Fruit fly (Drosophila melanogaster) whole organism, embryonic: ENCODE results near the gene jet.

ENCODE experiments used
- CG10959 ChIP-seq: fragments of 200-800 bp; sonication (Bioruptor generic); IDR thresholded peaks from 2 replicates; pipeline ENCODE4 v1.3.6; 2022; ENCODE audit warnings: missing biosample characterization, missing genetic modification characterization
- CG11504 ChIP-seq: fragments of 200-800 bp; sonication (Bioruptor generic); optimal IDR thresholded peaks from 3 replicates; lab custom pipeline; 2019; ENCODE audit warnings: missing biosample characterization, mild to moderate bottlenecking, missing genetic modification characterization, moderate library complexity
- CG12219 ChIP-seq: fragments of 200-800 bp; sonication (Bioruptor generic); optimal IDR thresholded peaks from 3 replicates; lab custom pipeline; 2018; ENCODE audit warnings: missing biosample characterization, mild to moderate bottlenecking, missing genetic modification characterization
- CG13123 ChIP-seq: fragments of 200-800 bp; sonication (Bioruptor generic); optimal IDR thresholded peaks from 2 replicates; lab custom pipeline; 2016; ENCODE audit warnings: missing biosample characterization, missing genetic modification characterization
- CG13624 ChIP-seq: fragments of 200-800 bp; sonication (Bioruptor generic); optimal IDR thresholded peaks from 2 replicates; lab custom pipeline; 2016; ENCODE audit warnings: missing biosample characterization, missing genetic modification characterization
- CG15479 ChIP-seq: fragments of 200-800 bp; sonication (Bioruptor generic); optimal IDR thresholded peaks from 3 replicates; lab custom pipeline; 2019; ENCODE audit warnings: missing biosample characterization, mild to moderate bottlenecking, missing genetic modification characterization, moderate library complexity
- CG15514 ChIP-seq: fragments of 200-800 bp; sonication (Bioruptor generic); optimal IDR thresholded peaks from 3 replicates; lab custom pipeline; 2017; ENCODE audit warnings: missing biosample characterization, missing genetic modification characterization, mild to moderate bottlenecking, moderate library complexity, missing genetic modification reagents
- CG16863 ChIP-seq: fragments of 200-800 bp; sonication (Bioruptor generic); optimal IDR thresholded peaks from 3 replicates; lab custom pipeline; 2016; ENCODE audit warnings: missing biosample characterization, missing genetic modification characterization
- CG18476 ChIP-seq: fragments of 200-800 bp; sonication (Bioruptor generic); optimal IDR thresholded peaks from 2 replicates; lab custom pipeline; 2016; ENCODE audit warnings: missing biosample characterization, mild to moderate bottlenecking, missing genetic modification characterization
- CG2875 ChIP-seq: fragments of 200-800 bp; sonication (Bioruptor generic); optimal IDR thresholded peaks from 2 replicates; lab custom pipeline; 2017; ENCODE audit warnings: missing biosample characterization, mild to moderate bottlenecking, missing genetic modification characterization, missing genetic modification reagents
- CG30431 ChIP-seq: fragments of 200-800 bp; sonication (Bioruptor generic); optimal IDR thresholded peaks from 2 replicates; lab custom pipeline; 2017; ENCODE audit warnings: missing biosample characterization, missing genetic modification characterization
- CG6175 ChIP-seq: fragments of 200-800 bp; sonication (Bioruptor generic); IDR thresholded peaks from 3 replicates; pipeline ENCODE4 v1.3.6; 2022; ENCODE audit warnings: missing biosample characterization, missing genetic modification characterization
- CG6254 ChIP-seq: fragments of 200-800 bp; sonication (Bioruptor generic); optimal IDR thresholded peaks from 3 replicates; lab custom pipeline; 2017; ENCODE audit warnings: mild to moderate bottlenecking, missing biosample characterization, missing genetic modification reagents, missing genetic modification characterization
- CG6654 ChIP-seq: fragments of 200-800 bp; sonication (Bioruptor generic); optimal IDR thresholded peaks from 2 replicates; lab custom pipeline; 2017; ENCODE audit warnings: missing biosample characterization, mild to moderate bottlenecking, missing genetic modification characterization
- CG6791 ChIP-seq: fragments of 200-800 bp; sonication (Bioruptor generic); IDR thresholded peaks from 3 replicates; pipeline ENCODE4 v1.3.6; 2022; ENCODE audit warnings: missing biosample characterization, missing genetic modification characterization; ENCODE audit not compliant: partially characterized antibody
- CG7357 ChIP-seq: fragments of 200-800 bp; sonication (Bioruptor generic); IDR thresholded peaks from 3 replicates; pipeline ENCODE4 v1.3.6; 2022; ENCODE audit warnings: missing biosample characterization, missing genetic modification characterization
- CG8290 ChIP-seq, 3 experiments: fragments of 200-800 bp; sonication (Bioruptor generic); optimal IDR thresholded peaks; 2 replicates each; lab custom pipeline; 2016 to 2019; ENCODE audit warnings: missing biosample characterization in 3 of 3, missing genetic modification characterization in 3 of 3, mild to moderate bottlenecking in 2 of 3, moderate library complexity in 1 of 3
- CkIIα-i1 ChIP-seq: fragments of 200-800 bp; sonication (Bioruptor generic); IDR thresholded peaks from 2 replicates; pipeline ENCODE4 v1.3.6; 2022; ENCODE audit warnings: missing biosample characterization, missing genetic modification characterization
- D19B ChIP-seq: fragments of 200-800 bp; sonication (Bioruptor generic); optimal IDR thresholded peaks from 2 replicates; lab custom pipeline; 2017; ENCODE audit warnings: missing biosample characterization, mild to moderate bottlenecking, missing genetic modification characterization
- Elba2 ChIP-seq: fragments of 200-800 bp; sonication (Bioruptor generic); optimal IDR thresholded peaks from 3 replicates; lab custom pipeline; 2016; ENCODE audit warnings: missing biosample characterization, missing genetic modification characterization
- GATAe ChIP-seq: fragments of 200-800 bp; sonication (Bioruptor generic); conservative IDR thresholded peaks from 2 replicates; pipeline ENCODE4 v1.3.6; 2022; ENCODE audit warnings: missing biosample characterization, missing genetic modification characterization
- Med ChIP-seq: fragments of 200-800 bp; sonication (Bioruptor generic); peaks from one replicate; lab custom pipeline; 2016; ENCODE audit warnings: missing biosample characterization, missing genetic modification characterization, mild to moderate bottlenecking, inconsistent platforms, moderate library complexity
- Nf-YB ChIP-seq: fragments of 200-800 bp; sonication (Bioruptor generic); optimal IDR thresholded peaks from 3 replicates; lab custom pipeline; 2019; ENCODE audit warnings: missing biosample characterization, mild to moderate bottlenecking, missing genetic modification characterization, moderate library complexity
- Nf-YC ChIP-seq: fragments of 200-800 bp; optimal IDR thresholded peaks from 3 replicates; lab custom pipeline; 2019; ENCODE audit warnings: missing biosample characterization, mild to moderate bottlenecking, missing genetic modification characterization, moderate library complexity
- Pdp1 ChIP-seq, 2 experiments: fragments of 200-800 bp; sonication (Bioruptor generic); optimal IDR thresholded peaks; 3 replicates each; lab custom pipeline; 2016; ENCODE audit warnings: missing biosample characterization in 2 of 2, missing genetic modification characterization in 2 of 2, mild to moderate bottlenecking in 1 of 2, moderate library complexity in 1 of 2
- Sry-β ChIP-seq: fragments of 200-800 bp; sonication (Bioruptor generic); optimal IDR thresholded peaks from 2 replicates; lab custom pipeline; 2018; ENCODE audit warnings: missing biosample characterization, mild to moderate bottlenecking, missing genetic modification characterization, moderate library complexity
- Sry-δ ChIP-seq: fragments of 200-800 bp; sonication (Bioruptor generic); optimal IDR thresholded peaks from 2 replicates; lab custom pipeline; 2016; ENCODE audit warnings: missing biosample characterization, missing genetic modification characterization
- ase ChIP-seq: fragments of 200-800 bp; sonication (Bioruptor generic); IDR thresholded peaks from 3 replicates; pipeline ENCODE4 v1.3.6; 2022; ENCODE audit warnings: missing biosample characterization, missing genetic modification characterization
- ato ChIP-seq: fragments of 200-800 bp; sonication (Bioruptor generic); IDR thresholded peaks from 2 replicates; pipeline ENCODE4 v1.3.6; 2022; ENCODE audit warnings: missing biosample characterization, missing genetic modification characterization; ENCODE audit not compliant: partially characterized antibody
- az2 ChIP-seq: fragments of 200-800 bp; sonication (Bioruptor generic); optimal IDR thresholded peaks from 3 replicates; lab custom pipeline; 2016; ENCODE audit warnings: missing biosample characterization, missing genetic modification characterization
- bsh ChIP-seq, 2 experiments: fragments of 200-800 bp; sonication (Bioruptor generic); optimal IDR thresholded peaks; 2 replicates each; lab custom pipeline; 2017 to 2018; ENCODE audit warnings: mild to moderate bottlenecking in 2 of 2, missing biosample characterization in 2 of 2, missing genetic modification characterization in 2 of 2, moderate library complexity in 1 of 2
- cato ChIP-seq: fragments of 200-800 bp; sonication (Bioruptor generic); optimal IDR thresholded peaks from 2 replicates; lab custom pipeline; 2016; ENCODE audit warnings: missing biosample characterization, missing genetic modification characterization, borderline replicate concordance
- crol ChIP-seq: fragments of 200-800 bp; sonication (Bioruptor generic); IDR thresholded peaks from 2 replicates; pipeline ENCODE4 v1.3.6; 2022; ENCODE audit warnings: missing biosample characterization, missing genetic modification characterization
- grau ChIP-seq: fragments of 200-800 bp; optimal IDR thresholded peaks from 3 replicates; lab custom pipeline; 2019; ENCODE audit warnings: missing biosample characterization, mild to moderate bottlenecking, missing genetic modification characterization, moderate library complexity
- lab ChIP-seq: fragments of 200-800 bp; sonication (Bioruptor generic); optimal IDR thresholded peaks from 3 replicates; lab custom pipeline; 2017; ENCODE audit warnings: missing biosample characterization, missing genetic modification characterization, mild to moderate bottlenecking, moderate library complexity, missing genetic modification reagents
- lola ChIP-seq, 3 experiments: fragments of >200 bp in 2 of 3; fragments of 200-800 bp in 1 of 3; sonication (Bioruptor generic) in 1 of 3; optimal IDR thresholded peaks; 2 replicates each; lab custom pipeline; 2017 to 2019; ENCODE audit warnings: missing biosample characterization in 3 of 3, missing genetic modification characterization in 3 of 3, mild to moderate bottlenecking in 1 of 3, moderate library complexity in 1 of 3
- lov ChIP-seq, 2 experiments: fragments of 200-800 bp in 1 of 2; fragments of >200 bp in 1 of 2; sonication (Bioruptor generic) in 1 of 2; IDR thresholded peaks in 1 of 2; optimal IDR thresholded peaks in 1 of 2; 2 replicates in 1 of 2; 3 replicates in 1 of 2; pipeline versions ENCODE4 v1.3.6 to Lab custom; 2017 to 2022; ENCODE audit warnings: missing biosample characterization in 1 of 2, missing genetic modification characterization in 1 of 2
- odd ChIP-seq: fragments of 200-800 bp; sonication (Bioruptor generic); optimal IDR thresholded peaks from 2 replicates; lab custom pipeline; 2017; ENCODE audit warnings: missing biosample characterization, mild to moderate bottlenecking, missing genetic modification characterization
- phol ChIP-seq: fragments of 200-800 bp; sonication (Bioruptor generic); optimal IDR thresholded peaks from 3 replicates; lab custom pipeline; 2018; ENCODE audit warnings: missing biosample characterization, mild to moderate bottlenecking, missing genetic modification characterization, moderate library complexity
- psq ChIP-seq: fragments of 200-800 bp; sonication (Bioruptor generic); optimal IDR thresholded peaks from 2 replicates; lab custom pipeline; 2017; ENCODE audit warnings: missing biosample characterization, missing genetic modification characterization
- ranshi ChIP-seq: fragments of 200-800 bp; sonication (Bioruptor generic); IDR thresholded peaks from 2 replicates; pipeline ENCODE4 v1.3.6; 2022; ENCODE audit warnings: missing biosample characterization, missing genetic modification characterization
- repo ChIP-seq: fragments of 200-800 bp; sonication (Bioruptor generic); optimal IDR thresholded peaks from 2 replicates; lab custom pipeline; 2016; ENCODE audit warnings: missing biosample characterization, missing genetic modification characterization
- ro ChIP-seq: fragments of 200-800 bp; sonication (Bioruptor generic); IDR thresholded peaks from 2 replicates; pipeline ENCODE4 v1.3.6; 2022; ENCODE audit warnings: missing biosample characterization, missing genetic modification characterization
- scrt ChIP-seq: fragments of 200-800 bp; sonication (Bioruptor generic); optimal IDR thresholded peaks from 2 replicates; lab custom pipeline; 2018; ENCODE audit warnings: missing biosample characterization, mild to moderate bottlenecking, missing genetic modification characterization, moderate library complexity
- tll ChIP-seq, 2 experiments: fragments of 200-800 bp in 1 of 2; fragments of >200 bp in 1 of 2; sonication (Bioruptor generic) in 1 of 2; optimal IDR thresholded peaks; 2 replicates each; lab custom pipeline; 2017 to 2019; ENCODE audit warnings: missing biosample characterization in 2 of 2, missing genetic modification characterization in 2 of 2, mild to moderate bottlenecking in 1 of 2, moderate library complexity in 1 of 2
- wdn ChIP-seq: fragments of 200-800 bp; sonication (Bioruptor generic); IDR thresholded peaks from 2 replicates; pipeline ENCODE4 v1.3.6; 2022; ENCODE audit warnings: missing biosample characterization, missing genetic modification characterization

jet gene

DNA sequence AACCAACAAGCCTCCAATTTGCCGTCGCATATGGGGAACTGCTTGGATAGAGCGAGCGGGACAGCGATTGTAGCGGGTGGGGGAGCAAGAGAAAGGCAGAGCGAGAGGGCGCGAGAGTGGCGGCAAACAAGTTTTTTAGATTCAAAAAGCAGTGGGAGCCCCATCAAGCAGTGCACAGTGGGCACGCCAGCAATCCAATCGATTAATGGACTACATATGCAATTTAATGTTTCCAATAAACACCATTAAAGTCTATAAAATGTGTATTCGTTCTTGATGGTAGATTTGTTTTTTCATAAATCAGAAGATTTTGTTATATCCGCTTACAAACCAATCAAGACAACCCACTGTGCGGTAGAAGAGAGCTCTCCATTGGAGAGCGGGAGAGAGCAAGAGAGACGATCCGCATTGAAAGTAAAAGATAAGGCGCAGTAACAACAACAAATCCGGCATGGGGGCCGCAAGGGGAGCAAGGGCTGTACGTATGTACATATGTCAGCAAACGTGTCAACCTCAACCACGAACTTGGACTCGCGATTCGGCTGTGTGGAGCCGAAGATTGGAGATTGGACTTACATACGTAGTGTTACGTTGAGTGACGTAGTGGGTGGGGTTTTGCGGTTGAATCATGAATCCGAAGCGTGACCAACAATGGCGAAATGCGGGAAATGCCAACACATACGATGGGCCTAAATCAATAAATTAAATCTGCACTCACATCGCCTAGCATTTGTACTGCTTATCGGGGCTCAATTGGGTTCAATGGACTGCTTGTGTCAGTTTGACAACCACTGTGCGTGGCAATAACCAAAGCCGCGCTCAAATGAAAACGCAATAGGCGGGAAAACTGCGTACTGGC, 48.0 kb upstream of the jet start (continued):
- TF ChIP-seq lola (GFP tag; optimal IDR thresholded peaks at IDR 0.05; lab: Kevin White, UChicago) (peak in 1 of 3 experiments; percentile 98), grau (tag; lab: Kevin White, UChicago) (peak; percentile 98), D19B (GFP tag; lab: Kevin White, UChicago) (peak; percentile 95), wdn (GFP tag; lab: Robert Waterston, UW) (peak; percentile 98), CG15479 (GFP tag; lab: Kevin White, UChicago) (no peak), CG8290 (GFP tag; optimal IDR thresholded peaks at IDR 0.05; lab: Kevin White, UChicago) (peak; percentile 99), CG8290 (tag; optimal IDR thresholded peaks at IDR 0.05; lab: Kevin White, UChicago) (peak; percentile 99 to 100), CG7357 (peak; percentile 96), odd (GFP tag; lab: Kevin White, UChicago) (peak; percentile 97), CG13624 (GFP tag; lab: Kevin White, UChicago) (peak; percentile 99), CG13123 (GFP tag; lab: Kevin White, UChicago) (peak; percentile 98), Nf-YB (GFP tag; lab: Kevin White, UChicago) (peak; percentile 90), ato (peak; percentile 44; the same call in 1 of the 2 replicates), cato (GFP tag; lab: Kevin White, UChicago) (peak; percentile 99), GATAe (GFP tag; lab: Robert Waterston, UW) (peak; percentile 96), az2 (GFP tag; lab: Kevin White, UChicago) (peak; percentile 99), repo (GFP tag; lab: Kevin White, UChicago) (peak; percentile 99), ase (peak; percentile 100), Nf-YC (tag; lab: Kevin White, UChicago) (peak; percentile 92), lov (optimal IDR thresholded peaks at IDR 0.05; lab: Kevin White, UChicago) (no peak), lov (GFP tag; IDR thresholded peaks at IDR 0.05; lab: Robert Waterston, UW) (peak; percentile 98), psq (peak; percentile 95), Elba2 (GFP tag; lab: Kevin White, UChicago) (peak; percentile 78), CG2875 (peak; percentile 99), CG6254 (peak; percentile 97), CG30431 (peak; percentile 99), tll (GFP tag; optimal IDR thresholded peaks at IDR 0.05; lab: Kevin White, UChicago) (no peak), scrt (peak; percentile 95), CkIIα-i1 (GFP tag; lab: Robert Waterston, UW) (peak; percentile 96), CG16863 (GFP tag; lab: Kevin White, UChicago) (peak; percentile 99), Sry-δ (GFP tag; lab: Kevin White, UChicago) (peak; percentile 81), CG6175 (GFP tag; lab: Robert Waterston, UW) (peak; percentile 98), bsh (GFP tag; optimal IDR thresholded peaks at IDR 0.05; lab: Kevin White, UChicago) (peak; percentile 98 to 99), CG11504 (tag; lab: Kevin White, UChicago) (peak; percentile 98), CG10959 (peak; percentile 99), ro (GFP tag; lab: Robert Waterston, UW) (peak; percentile 99), CG15514 (GFP tag; lab: Kevin White, UChicago) (peak; percentile 93), Med (GFP tag; lab: Kevin White, UChicago) (peak; percentile 100), lab (GFP tag; lab: Kevin White, UChicago) (peak; percentile 99), CG6791 (GFP tag; lab: Robert Waterston, UW) (peak; percentile 60; the same call in 1 of the 3 replicates), crol (GFP tag; lab: Robert Waterston, UW) (peak; percentile 96), phol (tag; lab: Kevin White, UChicago) (peak; percentile 99), CG12219 (GFP tag; lab: Kevin White, UChicago) (peak; percentile 99), CG6654 (GFP tag; lab: Kevin White, UChicago) (peak; percentile 97), Sry-β (GFP tag; lab: Kevin White, UChicago) (peak; percentile 78), Pdp1 (GFP tag; optimal IDR thresholded peaks at IDR 0.05; lab: Kevin White, UChicago) (peak; percentile 98 to 99), ranshi (peak; percentile 99), CG18476 (GFP tag; lab: Kevin White, UChicago) (peak; percentile 100)
